Fruit fly (Drosophila melanogaster) whole organism, embryonic: ENCODE measurements around the gene Ccn.

ENCODE experiments used
- CG10431 ChIP-seq: fragments of 200-800 bp; sonication (Bioruptor generic); optimal IDR thresholded peaks from 3 replicates; lab custom pipeline; 2018; ENCODE audit warnings: missing biosample characterization, mild to moderate bottlenecking, missing genetic modification characterization
- CG12071 ChIP-seq: fragments of 200-800 bp; sonication (Bioruptor generic); optimal IDR thresholded peaks from 3 replicates; lab custom pipeline; 2018; ENCODE audit warnings: missing biosample characterization, mild to moderate bottlenecking, missing genetic modification characterization
- CG8388 ChIP-seq: fragments of 200-800 bp; sonication (Bioruptor generic); optimal IDR thresholded peaks from 2 replicates; lab custom pipeline; 2019; ENCODE audit warnings: missing biosample characterization, mild to moderate bottlenecking, missing genetic modification characterization, moderate library complexity
- caup ChIP-seq: fragments of 200-800 bp; sonication (Bioruptor generic); optimal IDR thresholded peaks from 3 replicates; lab custom pipeline; 2017; ENCODE audit warnings: missing biosample characterization, mild to moderate bottlenecking, missing genetic modification characterization, moderate library complexity; ENCODE audit not compliant: severe bottlenecking
- ci ChIP-seq: fragments of 200-800 bp; sonication (Bioruptor generic); IDR thresholded peaks from 3 replicates; pipeline ENCODE4 v1.3.6; 2022; ENCODE audit warnings: missing biosample characterization, missing genetic modification characterization
- p53 ChIP-seq: fragments of 200-800 bp; sonication (Bioruptor generic); optimal IDR thresholded peaks from 2 replicates; lab custom pipeline; 2016; ENCODE audit warnings: missing biosample characterization, missing genetic modification characterization

- TF ChIP-seq ci (GFP tag; lab: Robert Waterston, UW) (peak; percentile 75), p53 (peak; percentile 65), caup (peak; percentile 79), CG12071 (GFP tag; lab: Kevin White, UChicago) (no peak), CG8388 (peak; percentile 80), CG10431 (GFP tag; lab: Kevin White, UChicago) (peak; percentile 10)
Measured at dm6 chr3L:17653701-17654667, 35.8 kb upstream of the Ccn start, which contains the start of the genes Krn, Ndfip and CG7484.
